Fruit fly (Drosophila melanogaster): Measurements from ENCODE around the gene CG42866.
A peak's percentile ranks its signal among the peaks of the same experiment; 100 is the strongest.

dm6 chr2L:19987875-19988665 lies 26.6 kb upstream of the CG42866 start:
- TF ChIP-seq esn (GFP tag; optimal IDR thresholded peaks at IDR 0.05) (peak; percentile 25), CG11902 (GFP tag; optimal IDR thresholded peaks at IDR 0.05) (no peak), ss (GFP tag; optimal IDR thresholded peaks at IDR 0.05) (no peak), CG6854 (GFP tag; optimal IDR thresholded peaks at IDR 0.05) (no peak), OdsH (GFP tag; optimal IDR thresholded peaks at IDR 0.05) (no peak), topi (GFP tag; optimal IDR thresholded peaks at IDR 0.05) (no peak), CG8319 (GFP tag; optimal IDR thresholded peaks at IDR 0.05) (no peak), CG7368 (GFP tag; optimal IDR thresholded peaks at IDR 0.05) (no peak), CG8632 (GFP tag; optimal IDR thresholded peaks at IDR 0.05) (no peak), Eip78C (GFP tag) (peak; percentile 62), Sox102F (GFP tag; optimal IDR thresholded peaks at IDR 0.05) (no peak), CG11294 (GFP tag; IDR thresholded peaks at IDR 0.05) (no peak)
